Worm (Caenorhabditis elegans) whole organism, mixed stage, embryonic: ENCODE data around the gene irld-15.

ENCODE experiments used
- M03D4.4 ChIP-seq: sonication (generic microtip); optimal IDR thresholded peaks from 2 replicates; lab custom pipeline; 2017; ENCODE audit warnings: mild to moderate bottlenecking, missing genetic modification characterization, missing compliant biosample characterization
- bed-3 ChIP-seq: fragments of 200-800 bp; sonication (Bioruptor generic); optimal IDR thresholded peaks from 3 replicates; lab custom pipeline; 2018; ENCODE audit warnings: mild to moderate bottlenecking, missing genetic modification characterization, moderate library complexity, missing compliant biosample characterization
- blmp-1 ChIP-seq: fragments of 150-350 bp; optimal IDR thresholded peaks from 2 replicates; lab custom pipeline; 2014; ENCODE audit warnings: missing biosample characterization, missing genetic modification characterization
- ceh-43 ChIP-seq: fragments of 200-800 bp; sonication (Bioruptor generic); optimal IDR thresholded peaks from 2 replicates; lab custom pipeline; 2018; ENCODE audit warnings: mild to moderate bottlenecking, missing genetic modification characterization, moderate library complexity, missing compliant biosample characterization
- ceh-83 ChIP-seq: fragments of 200-800 bp; sonication (Bioruptor generic); optimal IDR thresholded peaks from 2 replicates; lab custom pipeline; 2018; ENCODE audit warnings: mild to moderate bottlenecking, missing genetic modification characterization, missing compliant biosample characterization
- ces-1 ChIP-seq: fragments of 150-350 bp; optimal IDR thresholded peaks from 2 replicates; lab custom pipeline; 2014; ENCODE audit warnings: missing biosample characterization, missing genetic modification reagents, missing genetic modification characterization
- cnd-1 ChIP-seq: fragments of 200-800 bp; sonication (Bioruptor generic); optimal IDR thresholded peaks from 2 replicates; lab custom pipeline; 2018; ENCODE audit warnings: mild to moderate bottlenecking, missing genetic modification characterization, missing compliant biosample characterization
- drap-1 ChIP-seq: fragments of 200-800 bp; sonication (Bioruptor generic); optimal IDR thresholded peaks from 3 replicates; lab custom pipeline; 2018; ENCODE audit warnings: mild to moderate bottlenecking, missing genetic modification characterization, missing compliant biosample characterization
- elt-1 ChIP-seq: sonication (generic microtip); optimal IDR thresholded peaks from 2 replicates; lab custom pipeline; 2017; ENCODE audit warnings: missing genetic modification characterization, mild to moderate bottlenecking, missing compliant biosample characterization, antibody characterized with exemption, moderate library complexity, borderline replicate concordance; ENCODE audit not compliant: insufficient read depth
- elt-3 ChIP-seq: fragments of 150-350 bp; optimal IDR thresholded peaks from 2 replicates; lab custom pipeline; 2014; ENCODE audit warnings: missing biosample characterization, missing genetic modification characterization
- flh-1 ChIP-seq: fragments of 200-800 bp; sonication (Bioruptor generic); optimal IDR thresholded peaks from 2 replicates; lab custom pipeline; 2018; ENCODE audit warnings: mild to moderate bottlenecking, missing genetic modification characterization, moderate library complexity, missing compliant biosample characterization
- hlh-1 ChIP-seq: fragments of 150-350 bp; optimal IDR thresholded peaks from 2 replicates; lab custom pipeline; 2014; ENCODE audit warnings: missing biosample characterization, missing genetic modification reagents, missing genetic modification characterization
- lin-13 ChIP-seq: fragments of 150-350 bp; optimal IDR thresholded peaks from 2 replicates; lab custom pipeline; 2014; ENCODE audit warnings: missing biosample characterization, missing genetic modification characterization
- lin-32 ChIP-seq: fragments of 200-800 bp; sonication (Bioruptor generic); optimal IDR thresholded peaks from 2 replicates; lab custom pipeline; 2018; ENCODE audit warnings: mild to moderate bottlenecking, missing genetic modification characterization, missing compliant biosample characterization
- mab-5 ChIP-seq: fragments of 150-350 bp; optimal IDR thresholded peaks from 2 replicates; lab custom pipeline; 2014; ENCODE audit warnings: missing biosample characterization, missing genetic modification characterization
- mep-1 ChIP-seq: fragments of 150-350 bp; optimal IDR thresholded peaks from 2 replicates; lab custom pipeline; 2017; ENCODE audit warnings: missing biosample characterization, missing genetic modification reagents, missing genetic modification characterization, inconsistent platforms
- mls-2 ChIP-seq: sonication (generic microtip); optimal IDR thresholded peaks from 2 replicates; lab custom pipeline; 2016; ENCODE audit warnings: mild to moderate bottlenecking, missing genetic modification characterization, moderate library complexity, missing compliant biosample characterization
- nhr-12 ChIP-seq: fragments of 150-350 bp; optimal IDR thresholded peaks from 2 replicates; lab custom pipeline; 2014; ENCODE audit warnings: missing biosample characterization, missing genetic modification characterization
- nhr-2 ChIP-seq: fragments of 150-350 bp; optimal IDR thresholded peaks from 2 replicates; lab custom pipeline; 2014; ENCODE audit warnings: missing biosample characterization, missing genetic modification characterization
- nhr-28 ChIP-seq: fragments of 150-350 bp; optimal IDR thresholded peaks from 2 replicates; lab custom pipeline; 2014; ENCODE audit warnings: missing biosample characterization, missing genetic modification characterization
- pha-4 ChIP-seq: fragments of 150-350 bp; optimal IDR thresholded peaks from 2 replicates; lab custom pipeline; 2018; ENCODE audit warnings: missing biosample characterization, missing genetic modification reagents, missing genetic modification characterization
- sem-2 ChIP-seq: fragments of 200-800 bp; sonication (Bioruptor generic); optimal IDR thresholded peaks from 2 replicates; lab custom pipeline; 2018; ENCODE audit warnings: mild to moderate bottlenecking, missing genetic modification characterization, missing compliant biosample characterization
- snpc-4 ChIP-seq: fragments of 150-350 bp; optimal IDR thresholded peaks from 2 replicates; lab custom pipeline; 2014; ENCODE audit warnings: missing biosample characterization, missing genetic modification characterization
- sptf-1 ChIP-seq: sonication (generic microtip); optimal IDR thresholded peaks from 2 replicates; lab custom pipeline; 2017; ENCODE audit warnings: mild to moderate bottlenecking, missing genetic modification characterization, moderate library complexity, missing compliant biosample characterization
- tbx-8 ChIP-seq: fragments of 200-800 bp; sonication (Bioruptor generic); optimal IDR thresholded peaks from 2 replicates; lab custom pipeline; 2018; ENCODE audit warnings: mild to moderate bottlenecking, missing genetic modification characterization, moderate library complexity, missing compliant biosample characterization
- unc-120 ChIP-seq: sonication (generic microtip); optimal IDR thresholded peaks from 2 replicates; lab custom pipeline; 2017; ENCODE audit warnings: missing genetic modification characterization, missing compliant biosample characterization; ENCODE audit not compliant: poor library complexity, severe bottlenecking
- unc-39 ChIP-seq: fragments of 150-350 bp; optimal IDR thresholded peaks from 2 replicates; lab custom pipeline; 2014; ENCODE audit warnings: missing biosample characterization, missing genetic modification characterization
- unc-62 ChIP-seq: fragments of 150-350 bp; optimal IDR thresholded peaks from 2 replicates; lab custom pipeline; 2014; ENCODE audit warnings: missing biosample characterization, missing genetic modification reagents, missing genetic modification characterization
- zip-8 ChIP-seq: fragments of 150-350 bp; optimal IDR thresholded peaks from 2 replicates; lab custom pipeline; 2014; ENCODE audit warnings: missing biosample characterization, missing genetic modification characterization
- ztf-11 ChIP-seq: fragments of 150-350 bp; optimal IDR thresholded peaks from 2 replicates; lab custom pipeline; 2014; ENCODE audit warnings: missing biosample characterization, missing genetic modification characterization

irld-15 gene

ce11 chrV:2274253-2274892, 29.3 kb downstream of the irld-15 start, which contains the start of the genes Y5H2A.4 and abu-4:
Y5H2A.4 (minus strand) TSS chrV:2274353.
abu-4 (plus strand) TSS chrV:2274842.
- no peak for TF ChIP-seq snpc-4
- no peak for TF ChIP-seq tbx-8
- no peak for TF ChIP-seq cnd-1
- no peak for TF ChIP-seq ztf-11

- no peak for TF ChIP-seq unc-39
- no peak for TF ChIP-seq unc-62 (GFP tag; lab: Kevin White, UChicago)
- TF ChIP-seq blmp-1 (tag; lab: Kevin White, UChicago) = no peak
- no peak for TF ChIP-seq zip-8 (tag; lab: Kevin White, UChicago)
- no peak for TF ChIP-seq nhr-2 (tag; lab: Kevin White, UChicago)
- no peak for TF ChIP-seq bed-3
- no peak for TF ChIP-seq drap-1
- TF ChIP-seq lin-13 (tag; lab: Kevin White, UChicago) = no peak
- TF ChIP-seq mep-1 (tag; lab: Kevin White, UChicago) = no peak
- no peak for TF ChIP-seq snpc-4
- TF ChIP-seq elt-1 (tag; lab: Kevin White, UChicago) = no peak
- no peak for TF ChIP-seq ceh-43 (GFP tag; lab: Kevin White, UChicago)
- no peak for TF ChIP-seq nhr-12 (tag; lab: Kevin White, UChicago)
- TF ChIP-seq lin-32 (GFP tag; lab: Kevin White, UChicago) = no peak
- no peak for TF ChIP-seq M03D4.4 (tag; lab: Kevin White, UChicago)
- TF ChIP-seq elt-3 (tag; lab: Kevin White, UChicago) = no peak
- TF ChIP-seq cnd-1 = no peak
- TF ChIP-seq, all 35 proteins: peak for 0
Observed at ce11 chrV:2271750-2272149, 31.9 kb downstream of the irld-15 start, which contains the start of gene Y5H2A.1. Y5H2A.1 (minus strand) TSS chrV:2271850.

- no peak for TF ChIP-seq nhr-2 (tag; lab: Kevin White, UChicago)
- no peak for TF ChIP-seq blmp-1 (tag; lab: Kevin White, UChicago)
- no peak for TF ChIP-seq M03D4.4 (tag; lab: Kevin White, UChicago)
- no peak for TF ChIP-seq flh-1 (GFP tag; lab: Kevin White, UChicago)
- no peak for TF ChIP-seq lin-13 (tag; lab: Kevin White, UChicago)
Observed at ce11 chrV:2266958-2267357, 36.7 kb downstream of the irld-15 start, which contains the start of gene nhr-275. nhr-275 (minus strand) TSS chrV:2267058.

ce11 chrV:2264925-2265324, 38.8 kb downstream of the irld-15 start:
- no peak for TF ChIP-seq unc-62 (GFP tag; lab: Kevin White, UChicago)
- TF ChIP-seq nhr-2 (tag; lab: Kevin White, UChicago) = no peak
- TF ChIP-seq elt-3 (tag; lab: Kevin White, UChicago) = no peak
- TF ChIP-seq ztf-11 = no peak
- no peak for TF ChIP-seq hlh-1
- TF ChIP-seq mls-2 = no peak
- no peak for TF ChIP-seq flh-1 (GFP tag; lab: Kevin White, UChicago)
- no peak for TF ChIP-seq mab-5 (tag; lab: Kevin White, UChicago)
- no peak for TF ChIP-seq sem-2 (GFP tag; lab: Kevin White, UChicago)
- no peak for TF ChIP-seq nhr-28 (tag; lab: Kevin White, UChicago)
- TF ChIP-seq M03D4.4 (tag; lab: Kevin White, UChicago) = no peak
- TF ChIP-seq ces-1 (GFP tag; lab: Kevin White, UChicago) = no peak
- no peak for TF ChIP-seq zip-8 (tag; lab: Kevin White, UChicago)
- no peak for TF ChIP-seq drap-1
- TF ChIP-seq tbx-8 = no peak
- TF ChIP-seq elt-1 (tag; lab: Kevin White, UChicago) = no peak
- no peak for TF ChIP-seq lin-13 (tag; lab: Kevin White, UChicago)
- no peak for TF ChIP-seq sptf-1 (tag; lab: Kevin White, UChicago)
- TF ChIP-seq pha-4 (tag; lab: Kevin White, UChicago) = no peak
- TF ChIP-seq unc-120 (tag; lab: Kevin White, UChicago) = no peak

ce11 chrV:2264455-2264854, 39.2 kb downstream of the irld-15 start, which contains the start of gene nhr-183:
nhr-183 (minus strand) TSS chrV:2264634.
- TF ChIP-seq blmp-1 (tag; lab: Kevin White, UChicago) (no peak), unc-62 (GFP tag; lab: Kevin White, UChicago) (no peak), mab-5 (tag; lab: Kevin White, UChicago) (no peak), nhr-2 (tag; lab: Kevin White, UChicago) (no peak), unc-120 (tag; lab: Kevin White, UChicago) (no peak), ceh-83 (GFP tag; lab: Kevin White, UChicago) (no peak), flh-1 (GFP tag; lab: Kevin White, UChicago) (no peak), ces-1 (GFP tag; lab: Kevin White, UChicago) (no peak)
